Worm (Caenorhabditis elegans) whole organism, midembryonic: ENCODE measurements around the gene srh-233.

Source experiments
- klf-2 ChIP-seq: fragments of 200-800 bp; sonication (Bioruptor generic); conservative IDR thresholded peaks from 2 replicates; pipeline ENCODE4 v1.3.6; 2022; ENCODE audit warnings: missing genetic modification reagents, missing genetic modification characterization, missing compliant biosample characterization
- ztf-23 ChIP-seq: fragments of 200-800 bp; sonication (Bioruptor generic); IDR thresholded peaks from 2 replicates; pipeline ENCODE4 v1.3.6; 2022; ENCODE audit warnings: missing genetic modification reagents, missing genetic modification characterization, missing compliant biosample characterization

DNA sequence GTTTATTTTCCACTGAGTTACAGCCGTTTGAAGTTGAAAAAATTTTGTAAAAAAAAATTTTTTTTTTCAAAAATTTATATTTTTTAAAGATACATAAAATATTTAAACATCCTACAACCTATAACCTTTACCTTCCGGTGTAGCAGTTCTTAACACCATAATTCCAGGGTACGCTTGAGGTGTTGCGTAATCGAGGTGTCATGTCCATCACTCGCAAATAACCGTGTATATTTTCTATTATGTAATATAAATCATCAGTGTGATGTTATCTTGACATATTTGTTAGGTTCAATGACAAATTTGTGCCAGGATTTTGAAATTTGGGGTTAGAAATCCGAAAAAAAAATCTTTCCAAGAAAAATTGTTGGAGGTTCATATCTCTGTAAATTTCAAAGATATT lies 17.9 kb downstream of the srh-233 start:
- TF ChIP-seq klf-2 (GFP tag; lab: Robert Waterston, UW) (no peak), ztf-23 (GFP tag; lab: Robert Waterston, UW) (no peak)
